Comparison of ENCODE assay signal across 1 fruit fly cellular context in genomic region chr3R:9428988-9429387, dm6.
TF ChIP-seq lines count a peak whose summit lies in the region.

No protein-coding gene starts in this region.

TF ChIP-seq in whole organism, embryonic, 481 proteins besides CTCF, POLR2A, EP300 and RAD21 (continued from another document and continues in another):
- TF ChIP-seq klu (GFP tag; IDR thresholded peaks at IDR 0.05; lab: Robert Waterston, UW): no peak; the same call in 1 of the 2 replicates
- no peak for TF ChIP-seq CG10431 (GFP tag; optimal IDR thresholded peaks at IDR 0.05; lab: Kevin White, UChicago)
- no peak for TF ChIP-seq sna (GFP tag; IDR thresholded peaks at IDR 0.05; lab: Robert Waterston, UW; ENCODE audit: partially characterized antibody)
- TF ChIP-seq HLH3B (GFP tag; IDR thresholded peaks at IDR 0.05; lab: Robert Waterston, UW): peak; percentile 69
- peak; percentile 74 for TF ChIP-seq CG3847 (GFP tag; IDR thresholded peaks at IDR 0.05; lab: Robert Waterston, UW)
- TF ChIP-seq Hey (tag; optimal IDR thresholded peaks at IDR 0.05; lab: Kevin White, UChicago): peak; percentile 49
- TF ChIP-seq Dip2 (GFP tag; IDR thresholded peaks at IDR 0.05; lab: Robert Waterston, UW): no peak
- no peak for TF ChIP-seq CG8388 (GFP tag; optimal IDR thresholded peaks at IDR 0.05; lab: Kevin White, UChicago)
- TF ChIP-seq NFAT (GFP tag; IDR thresholded peaks at IDR 0.05; lab: Robert Waterston, UW): peak; percentile 78
- TF ChIP-seq wor (GFP tag; IDR thresholded peaks at IDR 0.05; lab: Robert Waterston, UW): no peak
- TF ChIP-seq nmo (GFP tag; optimal IDR thresholded peaks at IDR 0.05; lab: Kevin White, UChicago): peak; percentile 33
- TF ChIP-seq GATAe (GFP tag; conservative IDR thresholded peaks at IDR 0.05; lab: Robert Waterston, UW): peak; percentile 69
- peak; percentile 28 for TF ChIP-seq CG13775 (GFP tag; optimal IDR thresholded peaks at IDR 0.05; lab: Kevin White, UChicago)
- no peak for TF ChIP-seq CG9797 (GFP tag; optimal IDR thresholded peaks at IDR 0.05; lab: Kevin White, UChicago)
- no peak for TF ChIP-seq zen2 (GFP tag; IDR thresholded peaks at IDR 0.05; lab: Robert Waterston, UW; ENCODE audit: partially characterized antibody)
- no peak for TF ChIP-seq knrl (GFP tag; IDR thresholded peaks at IDR 0.05; lab: Robert Waterston, UW; ENCODE audit: partially characterized antibody)
- TF ChIP-seq kni (GFP tag; optimal IDR thresholded peaks at IDR 0.05; lab: Kevin White, UChicago): no peak
- TF ChIP-seq Dad (GFP tag; optimal IDR thresholded peaks at IDR 0.05; lab: Kevin White, UChicago): peak; percentile 49
- TF ChIP-seq CG13624 (GFP tag; optimal IDR thresholded peaks at IDR 0.05; lab: Kevin White, UChicago): peak; percentile 77
- TF ChIP-seq gsb (GFP tag; IDR thresholded peaks at IDR 0.05; lab: Robert Waterston, UW): no peak
- TF ChIP-seq CG8944 (GFP tag; optimal IDR thresholded peaks at IDR 0.05; lab: Kevin White, UChicago): peak; percentile 51
- TF ChIP-seq CG13424 (tag; optimal IDR thresholded peaks at IDR 0.05; lab: Kevin White, UChicago): peak; percentile 78
- peak; percentile 58; the same call in 1 of the 3 replicates for TF ChIP-seq ken (GFP tag; IDR thresholded peaks at IDR 0.05; lab: Robert Waterston, UW)
- no peak for TF ChIP-seq E2f1 (GFP tag; IDR thresholded peaks at IDR 0.05; lab: Robert Waterston, UW)
- peak; percentile 36 for TF ChIP-seq sima (GFP tag; optimal IDR thresholded peaks at IDR 0.05; lab: Kevin White, UChicago)
- no peak for TF ChIP-seq Kr (GFP tag; optimal IDR thresholded peaks at IDR 0.05; lab: Kevin White, UChicago)
- TF ChIP-seq sd (tag; optimal IDR thresholded peaks at IDR 0.05; lab: Kevin White, UChicago): peak; percentile 17
- peak; percentile 41 for TF ChIP-seq fd96Cb (tag; optimal IDR thresholded peaks at IDR 0.05; lab: Kevin White, UChicago)
- TF ChIP-seq CG16813 (GFP tag; IDR thresholded peaks at IDR 0.05; lab: Robert Waterston, UW; ENCODE audit: partially characterized antibody): no peak
- TF ChIP-seq CG10267 (tag; optimal IDR thresholded peaks at IDR 0.05; lab: Kevin White, UChicago): peak; percentile 38
- TF ChIP-seq CG12659 (GFP tag; optimal IDR thresholded peaks at IDR 0.05; lab: Kevin White, UChicago): peak; percentile 64
- peak; percentile 7 for TF ChIP-seq CG4424 (GFP tag; optimal IDR thresholded peaks at IDR 0.05; lab: Kevin White, UChicago)
- TF ChIP-seq prd (optimal IDR thresholded peaks at IDR 0.05; lab: Kevin White, UChicago): no peak
- TF ChIP-seq prd (GFP tag; IDR thresholded peaks at IDR 0.05; lab: Robert Waterston, UW): peak; percentile 54; the same call in 2 of the 3 replicates
- TF ChIP-seq Fer1 (GFP tag; optimal IDR thresholded peaks at IDR 0.05; lab: Kevin White, UChicago): peak; percentile 87
- no peak for TF ChIP-seq zf30C (GFP tag; optimal IDR thresholded peaks at IDR 0.05; lab: Kevin White, UChicago)
- peak; percentile 66 for TF ChIP-seq CG12071 (GFP tag; optimal IDR thresholded peaks at IDR 0.05; lab: Kevin White, UChicago)
- TF ChIP-seq pita (GFP tag; optimal IDR thresholded peaks at IDR 0.05; lab: Kevin White, UChicago): no peak
- peak; percentile 39 for TF ChIP-seq tin (GFP tag; optimal IDR thresholded peaks at IDR 0.05; lab: Kevin White, UChicago)
- no peak for TF ChIP-seq abd-A (tag; optimal IDR thresholded peaks at IDR 0.05; lab: Kevin White, UChicago)
- peak; percentile 46 for TF ChIP-seq NC2β (GFP tag; optimal IDR thresholded peaks at IDR 0.05; lab: Kevin White, UChicago)
- peak; percentile 86 for TF ChIP-seq CG9932 (GFP tag; IDR thresholded peaks at IDR 0.05; lab: Robert Waterston, UW)
- TF ChIP-seq CG11504 (tag; optimal IDR thresholded peaks at IDR 0.05; lab: Kevin White, UChicago): peak; percentile 70
- peak; percentile 49 for TF ChIP-seq Antp (GFP tag; optimal IDR thresholded peaks at IDR 0.05; lab: Kevin White, UChicago)
- peak; percentile 28 for TF ChIP-seq CG18262 (tag; optimal IDR thresholded peaks at IDR 0.05; lab: Kevin White, UChicago)
- no peak for TF ChIP-seq Ets97D (GFP tag; optimal IDR thresholded peaks at IDR 0.05; lab: Kevin White, UChicago)
- no peak for TF ChIP-seq Sry-β (GFP tag; optimal IDR thresholded peaks at IDR 0.05; lab: Kevin White, UChicago)
- no peak for TF ChIP-seq insv (GFP tag; optimal IDR thresholded peaks at IDR 0.05; lab: Kevin White, UChicago)
- TF ChIP-seq sens (GFP tag; lab: Kevin White, UChicago): peak; percentile 90
- peak; percentile 74 for TF ChIP-seq onecut (GFP tag; IDR thresholded peaks at IDR 0.05; lab: Robert Waterston, UW)
- peak; percentile 55 for TF ChIP-seq shn (GFP tag; optimal IDR thresholded peaks at IDR 0.05; lab: Kevin White, UChicago)
- TF ChIP-seq CG10321 (GFP tag; IDR thresholded peaks at IDR 0.05; lab: Robert Waterston, UW): no peak
- peak; percentile 19; the same call in 1 of the 2 replicates for TF ChIP-seq CG6272 (GFP tag; IDR thresholded peaks at IDR 0.05; lab: Robert Waterston, UW)
- no peak for TF ChIP-seq Doc3 (GFP tag; IDR thresholded peaks at IDR 0.05; lab: Robert Waterston, UW; ENCODE audit: partially characterized antibody)
- no peak for TF ChIP-seq CG14965 (GFP tag; optimal IDR thresholded peaks at IDR 0.05; lab: Kevin White, UChicago; ENCODE audit: borderline replicate concordance)
- TF ChIP-seq peb (GFP tag; IDR thresholded peaks at IDR 0.05; lab: Robert Waterston, UW): no peak
- no peak for TF ChIP-seq CG10462 (GFP tag; optimal IDR thresholded peaks at IDR 0.05; lab: Kevin White, UChicago)
- TF ChIP-seq lilli (GFP tag; optimal IDR thresholded peaks at IDR 0.05; lab: Kevin White, UChicago): peak; percentile 86
- TF ChIP-seq CG18011 (GFP tag; optimal IDR thresholded peaks at IDR 0.05; lab: Kevin White, UChicago): peak; percentile 44
- TF ChIP-seq CG2889 (GFP tag; IDR thresholded peaks at IDR 0.05; lab: Robert Waterston, UW): peak; percentile 51; the same call in 1 of the 3 replicates
- TF ChIP-seq CG11696 (GFP tag; IDR thresholded peaks at IDR 0.05; lab: Robert Waterston, UW): no peak
- peak; percentile 33 for TF ChIP-seq CG10654 (GFP tag; optimal IDR thresholded peaks at IDR 0.05; lab: Kevin White, UChicago)
- no peak for TF ChIP-seq ham (GFP tag; IDR thresholded peaks at IDR 0.05; lab: Robert Waterston, UW)
- no peak for TF ChIP-seq gt (GFP tag; IDR thresholded peaks at IDR 0.05; lab: Robert Waterston, UW)
- TF ChIP-seq danr (GFP tag; IDR thresholded peaks at IDR 0.05; lab: Robert Waterston, UW): no peak
- no peak for TF ChIP-seq HLH4C (GFP tag; IDR thresholded peaks at IDR 0.05; lab: Robert Waterston, UW; ENCODE audit: partially characterized antibody)
- TF ChIP-seq CG12744 (GFP tag; optimal IDR thresholded peaks at IDR 0.05; lab: Kevin White, UChicago): peak; percentile 30
- TF ChIP-seq CG2120 (GFP tag; optimal IDR thresholded peaks at IDR 0.05; lab: Kevin White, UChicago): peak; percentile 93
- peak; percentile 53; the same call in 1 of the 2 replicates for TF ChIP-seq al (GFP tag; IDR thresholded peaks at IDR 0.05; lab: Robert Waterston, UW)
- no peak for TF ChIP-seq Elba2 (GFP tag; optimal IDR thresholded peaks at IDR 0.05; lab: Kevin White, UChicago)
- TF ChIP-seq crc (GFP tag; optimal IDR thresholded peaks at IDR 0.05; lab: Kevin White, UChicago): peak; percentile 48
- TF ChIP-seq hkb (optimal IDR thresholded peaks at IDR 0.05; lab: Kevin White, UChicago): no peak
- TF ChIP-seq hkb (GFP tag; IDR thresholded peaks at IDR 0.05; lab: Robert Waterston, UW): peak; percentile 70; the same call in 1 of the 2 replicates
- peak; percentile 42 for TF ChIP-seq CG10209 (GFP tag; optimal IDR thresholded peaks at IDR 0.05; lab: Kevin White, UChicago)
- TF ChIP-seq CG3407 (GFP tag; optimal IDR thresholded peaks at IDR 0.05; lab: Kevin White, UChicago): no peak
- no peak for TF ChIP-seq slou (GFP tag; optimal IDR thresholded peaks at IDR 0.05; lab: Kevin White, UChicago)
- TF ChIP-seq nau (GFP tag; optimal IDR thresholded peaks at IDR 0.05; lab: Kevin White, UChicago): peak; percentile 26
- TF ChIP-seq CG6689 (GFP tag; IDR thresholded peaks at IDR 0.05; lab: Robert Waterston, UW): no peak
- TF ChIP-seq Fer3 (tag; optimal IDR thresholded peaks at IDR 0.05; lab: Kevin White, UChicago): peak; percentile 86
- peak; percentile 78 for TF ChIP-seq grau (tag; optimal IDR thresholded peaks at IDR 0.05; lab: Kevin White, UChicago)
- peak; percentile 73 for TF ChIP-seq PHDP (tag; optimal IDR thresholded peaks at IDR 0.05; lab: Kevin White, UChicago)
- no peak for TF ChIP-seq CG9876 (GFP tag; optimal IDR thresholded peaks at IDR 0.05; lab: Kevin White, UChicago)
- TF ChIP-seq Rx (GFP tag; IDR thresholded peaks at IDR 0.05; lab: Robert Waterston, UW): 0 out of 2 replicates have a peak, but pooled peaks have one; percentile 17
- no peak for TF ChIP-seq dmrt11E (tag; optimal IDR thresholded peaks at IDR 0.05; lab: Kevin White, UChicago)
- TF ChIP-seq CG17829 (tag; optimal IDR thresholded peaks at IDR 0.05; lab: Kevin White, UChicago): peak; percentile 53
- no peak for TF ChIP-seq CG6791 (GFP tag; IDR thresholded peaks at IDR 0.05; lab: Robert Waterston, UW; ENCODE audit: partially characterized antibody)
- peak; percentile 79 for TF ChIP-seq BtbVII (GFP tag; optimal IDR thresholded peaks at IDR 0.05; lab: Kevin White, UChicago)
- no peak for TF ChIP-seq fru (optimal IDR thresholded peaks at IDR 0.05; lab: Kevin White, UChicago)
- TF ChIP-seq hth (optimal IDR thresholded peaks at IDR 0.05; lab: Kevin White, UChicago): no peak
- 0 out of 2 replicates have a peak, but pooled peaks have one; percentile 37 for TF ChIP-seq esg (GFP tag; conservative IDR thresholded peaks at IDR 0.05; lab: Robert Waterston, UW)
- peak; percentile 61 for TF ChIP-seq Side (GFP tag; optimal IDR thresholded peaks at IDR 0.05; lab: Kevin White, UChicago)
- no peak for TF ChIP-seq CG8478 (optimal IDR thresholded peaks at IDR 0.05; lab: Kevin White, UChicago)
- TF ChIP-seq Atf3 (GFP tag; optimal IDR thresholded peaks at IDR 0.05; lab: Kevin White, UChicago): peak; percentile 17
- TF ChIP-seq Chrac-16 (GFP tag; optimal IDR thresholded peaks at IDR 0.05; lab: Kevin White, UChicago): peak; percentile 1
- peak in 1 of 3 experiments; percentile 22 for TF ChIP-seq lola (GFP tag; optimal IDR thresholded peaks at IDR 0.05; lab: Kevin White, UChicago)
- TF ChIP-seq Bteb2 (GFP tag; optimal IDR thresholded peaks at IDR 0.05; lab: Kevin White, UChicago): peak; percentile 58
- TF ChIP-seq fd102C (GFP tag; optimal IDR thresholded peaks at IDR 0.05; lab: Kevin White, UChicago): no peak
- peak; percentile 50 for TF ChIP-seq CG10274 (GFP tag; optimal IDR thresholded peaks at IDR 0.05; lab: Kevin White, UChicago)
- TF ChIP-seq Ada2b (GFP tag; IDR thresholded peaks at IDR 0.05; lab: Robert Waterston, UW): peak; percentile 66
- peak; percentile 75 for TF ChIP-seq chm (GFP tag; IDR thresholded peaks at IDR 0.05; lab: Robert Waterston, UW)
- no peak for TF ChIP-seq chinmo (GFP tag; IDR thresholded peaks at IDR 0.05; lab: Robert Waterston, UW; ENCODE audit: partially characterized antibody)
- TF ChIP-seq Blimp-1 (GFP tag; optimal IDR thresholded peaks at IDR 0.05; lab: Kevin White, UChicago): peak; percentile 60
- no peak for TF ChIP-seq Lhr (GFP tag; optimal IDR thresholded peaks at IDR 0.05; lab: Kevin White, UChicago)
- TF ChIP-seq CG33557 (GFP tag; optimal IDR thresholded peaks at IDR 0.05; lab: Kevin White, UChicago): peak; percentile 31
- peak; percentile 7 for TF ChIP-seq tup (GFP tag; optimal IDR thresholded peaks at IDR 0.05; lab: Kevin White, UChicago)
- no peak for TF ChIP-seq z (GFP tag; IDR thresholded peaks at IDR 0.05; lab: Robert Waterston, UW)
- no peak for TF ChIP-seq ttk (GFP tag; IDR thresholded peaks at IDR 0.05; lab: Robert Waterston, UW)
- TF ChIP-seq pzg (GFP tag; optimal IDR thresholded peaks at IDR 0.05; lab: Kevin White, UChicago): peak; percentile 15
- TF ChIP-seq exex (tag; optimal IDR thresholded peaks at IDR 0.05; lab: Kevin White, UChicago): peak; percentile 81
- peak; percentile 30 for TF ChIP-seq CG1233 (GFP tag; optimal IDR thresholded peaks at IDR 0.05; lab: Kevin White, UChicago)
- TF ChIP-seq Hr39 (optimal IDR thresholded peaks at IDR 0.05; lab: Kevin White, UChicago): no peak
- TF ChIP-seq kah (GFP tag; optimal IDR thresholded peaks at IDR 0.05; lab: Kevin White, UChicago): no peak
- TF ChIP-seq CG9817 (tag; optimal IDR thresholded peaks at IDR 0.05; lab: Kevin White, UChicago): peak; percentile 48
- TF ChIP-seq Myb (GFP tag; optimal IDR thresholded peaks at IDR 0.05; lab: Kevin White, UChicago): peak; percentile 51
- no peak for TF ChIP-seq lbe (GFP tag; optimal IDR thresholded peaks at IDR 0.05; lab: Kevin White, UChicago)
- no peak for TF ChIP-seq D (optimal IDR thresholded peaks at IDR 0.05; lab: Kevin White, UChicago)
- no peak for TF ChIP-seq D (GFP tag; optimal IDR thresholded peaks at IDR 0.05; lab: Kevin White, UChicago)
- TF ChIP-seq hb (GFP tag; IDR thresholded peaks at IDR 0.05; lab: Robert Waterston, UW; ENCODE audit: partially characterized antibody): no peak
- peak; percentile 42 for TF ChIP-seq CG16863 (GFP tag; optimal IDR thresholded peaks at IDR 0.05; lab: Kevin White, UChicago)
- TF ChIP-seq toy (GFP tag; IDR thresholded peaks at IDR 0.05; lab: Robert Waterston, UW): no peak
- no peak for TF ChIP-seq lov (optimal IDR thresholded peaks at IDR 0.05; lab: Kevin White, UChicago)
- no peak for TF ChIP-seq lov (GFP tag; IDR thresholded peaks at IDR 0.05; lab: Robert Waterston, UW)
- TF ChIP-seq mld (GFP tag; IDR thresholded peaks at IDR 0.05; lab: Robert Waterston, UW; ENCODE audit: partially characterized antibody): no peak
- peak; percentile 50 for TF ChIP-seq CG8281 (tag; optimal IDR thresholded peaks at IDR 0.05; lab: Kevin White, UChicago)
- TF ChIP-seq CG30403 (GFP tag; optimal IDR thresholded peaks at IDR 0.05; lab: Kevin White, UChicago): peak; percentile 40
- 0 out of 3 replicates have a peak, but pooled peaks have one; percentile 34 for TF ChIP-seq CG6175 (GFP tag; IDR thresholded peaks at IDR 0.05; lab: Robert Waterston, UW)
- peak; percentile 66 for TF ChIP-seq Dip3 (GFP tag; optimal IDR thresholded peaks at IDR 0.05; lab: Kevin White, UChicago)
- peak; percentile 72 for TF ChIP-seq CG7839 (tag; optimal IDR thresholded peaks at IDR 0.05; lab: Kevin White, UChicago)
- TF ChIP-seq ac (GFP tag; optimal IDR thresholded peaks at IDR 0.05; lab: Kevin White, UChicago): no peak
- no peak for TF ChIP-seq gcm (GFP tag; optimal IDR thresholded peaks at IDR 0.05; lab: Kevin White, UChicago)
- no peak for TF ChIP-seq Ravus (GFP tag; IDR thresholded peaks at IDR 0.05; lab: Robert Waterston, UW)
- peak; percentile 73 for TF ChIP-seq CG32532 (GFP tag; IDR thresholded peaks at IDR 0.05; lab: Robert Waterston, UW)
- 0 out of 3 replicates have a peak, but pooled peaks have one; percentile 27 for TF ChIP-seq so (GFP tag; IDR thresholded peaks at IDR 0.05; lab: Robert Waterston, UW)
